Fruit fly (Drosophila melanogaster) whole organism, embryonic: Measurements from ENCODE around the gene CG32073.

Experiments
- Antp ChIP-seq: fragments of 200-800 bp; sonication (Bioruptor generic); optimal IDR thresholded peaks from 3 replicates; lab custom pipeline; 2016; ENCODE audit warnings: missing biosample characterization, missing genetic modification characterization
- CG11093 ChIP-seq: fragments of 200-800 bp; sonication (Bioruptor generic); IDR thresholded peaks from 3 replicates; pipeline ENCODE4 v1.3.6; 2022; ENCODE audit warnings: missing biosample characterization, missing genetic modification characterization
- CG11456 ChIP-seq: fragments of 200-800 bp; sonication (Bioruptor generic); IDR thresholded peaks from 3 replicates; pipeline ENCODE4 v1.3.6; 2022; ENCODE audit warnings: missing biosample characterization, missing genetic modification characterization
- CG11695 ChIP-seq: fragments of 200-800 bp; sonication (Bioruptor generic); IDR thresholded peaks from 3 replicates; pipeline ENCODE4 v1.3.6; 2022; ENCODE audit warnings: missing biosample characterization, missing genetic modification characterization
- CG12299 ChIP-seq: fragments of 200-800 bp; sonication (Bioruptor generic); optimal IDR thresholded peaks from 2 replicates; lab custom pipeline; 2018; ENCODE audit warnings: missing biosample characterization, mild to moderate bottlenecking, missing genetic modification characterization
- CG12744 ChIP-seq: fragments of 200-800 bp; sonication (Bioruptor generic); optimal IDR thresholded peaks from 2 replicates; lab custom pipeline; 2016; ENCODE audit warnings: missing biosample characterization, missing genetic modification characterization
- CG13624 ChIP-seq: fragments of 200-800 bp; sonication (Bioruptor generic); optimal IDR thresholded peaks from 2 replicates; lab custom pipeline; 2016; ENCODE audit warnings: missing biosample characterization, missing genetic modification characterization
- CG15073 ChIP-seq: fragments of 200-800 bp; sonication (Bioruptor generic); optimal IDR thresholded peaks from 2 replicates; lab custom pipeline; 2016; ENCODE audit warnings: missing biosample characterization, missing genetic modification characterization
- CG15269 ChIP-seq: fragments of 200-800 bp; sonication (Bioruptor generic); optimal IDR thresholded peaks from 2 replicates; lab custom pipeline; 2018; ENCODE audit warnings: missing biosample characterization, mild to moderate bottlenecking, missing genetic modification characterization, moderate library complexity
- CG17328 ChIP-seq: fragments of 200-800 bp; sonication (Bioruptor generic); IDR thresholded peaks from 2 replicates; pipeline ENCODE4 v1.3.6; 2022; ENCODE audit warnings: missing biosample characterization, missing genetic modification characterization
- CG17385 ChIP-seq: fragments of 200-800 bp; sonication (Bioruptor generic); optimal IDR thresholded peaks from 3 replicates; lab custom pipeline; 2018; ENCODE audit warnings: missing biosample characterization, mild to moderate bottlenecking, missing genetic modification characterization
- CG18262 ChIP-seq: fragments of 200-800 bp; optimal IDR thresholded peaks from 3 replicates; lab custom pipeline; 2019; ENCODE audit warnings: missing biosample characterization, mild to moderate bottlenecking, missing genetic modification characterization, moderate library complexity
- CG18764 ChIP-seq: fragments of 200-800 bp; sonication (Bioruptor generic); optimal IDR thresholded peaks from 3 replicates; lab custom pipeline; 2016; ENCODE audit warnings: missing biosample characterization, missing genetic modification characterization
- CG31224 ChIP-seq: fragments of 200-800 bp; sonication (Bioruptor generic); IDR thresholded peaks from 2 replicates; pipeline ENCODE4 v1.3.6; 2022; ENCODE audit warnings: missing biosample characterization, missing genetic modification characterization
- CG31388 ChIP-seq: fragments of 200-800 bp; sonication (Bioruptor generic); optimal IDR thresholded peaks from 2 replicates; lab custom pipeline; 2016; ENCODE audit warnings: missing biosample characterization, missing genetic modification characterization
- CG32767 ChIP-seq: fragments of 200-800 bp; sonication (Bioruptor generic); IDR thresholded peaks from 2 replicates; pipeline ENCODE4 v1.3.6; 2022; ENCODE audit warnings: missing biosample characterization, missing genetic modification characterization
- CG7786 ChIP-seq: fragments of 200-800 bp; sonication (Bioruptor generic); optimal IDR thresholded peaks from 2 replicates; lab custom pipeline; 2016; ENCODE audit warnings: missing biosample characterization, missing genetic modification characterization
- CG9817 ChIP-seq: fragments of 200-800 bp; sonication (Bioruptor generic); optimal IDR thresholded peaks from 2 replicates; lab custom pipeline; 2018; ENCODE audit warnings: missing biosample characterization, mild to moderate bottlenecking, missing genetic modification characterization, moderate library complexity
- Dad ChIP-seq: fragments of 200-800 bp; sonication (Bioruptor generic); optimal IDR thresholded peaks from 3 replicates; lab custom pipeline; 2016; ENCODE audit warnings: missing biosample characterization, missing genetic modification characterization
- Doc3 ChIP-seq: fragments of 200-800 bp; sonication (Bioruptor generic); IDR thresholded peaks from 3 replicates; pipeline ENCODE4 v1.3.6; 2022; ENCODE audit warnings: missing biosample characterization, missing genetic modification characterization; ENCODE audit not compliant: partially characterized antibody
- Elba2 ChIP-seq: fragments of 200-800 bp; sonication (Bioruptor generic); optimal IDR thresholded peaks from 3 replicates; lab custom pipeline; 2016; ENCODE audit warnings: missing biosample characterization, missing genetic modification characterization
- Ets65A ChIP-seq: fragments of 200-800 bp; sonication (Bioruptor generic); peaks from one replicate; lab custom pipeline; 2016; ENCODE audit warnings: missing biosample characterization, missing genetic modification characterization
- Ets97D ChIP-seq: fragments of 200-800 bp; sonication (Bioruptor generic); optimal IDR thresholded peaks from 3 replicates; lab custom pipeline; 2016; ENCODE audit warnings: missing biosample characterization, missing genetic modification characterization
- H15 ChIP-seq: fragments of 200-800 bp; sonication (Bioruptor generic); IDR thresholded peaks from 3 replicates; pipeline ENCODE4 v1.3.6; 2022; ENCODE audit warnings: missing biosample characterization, missing genetic modification characterization
- Hey ChIP-seq: fragments of 200-800 bp; sonication (Bioruptor generic); optimal IDR thresholded peaks from 3 replicates; lab custom pipeline; 2018; ENCODE audit warnings: missing biosample characterization, mild to moderate bottlenecking, missing genetic modification characterization
- Hmr ChIP-seq: fragments of 200-800 bp; sonication (Bioruptor generic); optimal IDR thresholded peaks from 3 replicates; lab custom pipeline; 2017; ENCODE audit warnings: mild to moderate bottlenecking, missing biosample characterization, missing genetic modification reagents, missing genetic modification characterization
- Mad ChIP-seq: fragments of 200-800 bp; sonication (Bioruptor generic); optimal IDR thresholded peaks from 2 replicates; lab custom pipeline; 2016; ENCODE audit warnings: missing biosample characterization, missing genetic modification characterization
- Med ChIP-seq: fragments of 200-800 bp; sonication (Bioruptor generic); peaks from one replicate; lab custom pipeline; 2016; ENCODE audit warnings: missing biosample characterization, missing genetic modification characterization, mild to moderate bottlenecking, inconsistent platforms, moderate library complexity
- Myb ChIP-seq: fragments of 200-800 bp; sonication (Bioruptor generic); optimal IDR thresholded peaks from 2 replicates; lab custom pipeline; 2016; ENCODE audit warnings: missing biosample characterization, missing genetic modification characterization
- NK7.1 ChIP-seq: fragments of 200-800 bp; sonication (Bioruptor generic); optimal IDR thresholded peaks from 3 replicates; lab custom pipeline; 2016; ENCODE audit warnings: missing biosample characterization, missing genetic modification characterization
- TFAM ChIP-seq: fragments of 200-800 bp; sonication (Bioruptor generic); optimal IDR thresholded peaks from 2 replicates; lab custom pipeline; 2017; ENCODE audit warnings: missing biosample characterization, missing genetic modification characterization, inconsistent platforms
- al ChIP-seq: fragments of 200-800 bp; sonication (Bioruptor generic); IDR thresholded peaks from 2 replicates; pipeline ENCODE4 v1.3.6; 2022; ENCODE audit warnings: missing biosample characterization, missing genetic modification characterization
- btn ChIP-seq: fragments of 200-800 bp; sonication (Bioruptor generic); optimal IDR thresholded peaks from 2 replicates; lab custom pipeline; 2016; ENCODE audit warnings: missing biosample characterization, missing genetic modification characterization
- cad ChIP-seq: fragments of >200 bp; optimal IDR thresholded peaks from 2 replicates; lab custom pipeline; 2017; ENCODE audit warnings: missing biosample characterization, missing genetic modification characterization
- chinmo ChIP-seq: fragments of 200-800 bp; sonication (Bioruptor generic); IDR thresholded peaks from 4 replicates; pipeline ENCODE4 v1.3.6; 2022; ENCODE audit warnings: missing biosample characterization, missing genetic modification characterization; ENCODE audit not compliant: partially characterized antibody
- dan ChIP-seq: fragments of 200-800 bp; sonication (Bioruptor generic); IDR thresholded peaks from 2 replicates; pipeline ENCODE4 v1.3.6; 2022; ENCODE audit warnings: missing biosample characterization, missing genetic modification characterization
- disco-r ChIP-seq: fragments of 200-800 bp; sonication (Bioruptor generic); optimal IDR thresholded peaks from 2 replicates; lab custom pipeline; 2016; ENCODE audit warnings: missing biosample characterization, missing genetic modification characterization
- esg ChIP-seq: fragments of 200-800 bp; sonication (Bioruptor generic); conservative IDR thresholded peaks from 2 replicates; pipeline ENCODE4 v1.3.6; 2022; ENCODE audit warnings: missing biosample characterization, missing genetic modification characterization
- gcm2 ChIP-seq: fragments of 200-800 bp; sonication (Bioruptor generic); optimal IDR thresholded peaks from 2 replicates; lab custom pipeline; 2016; ENCODE audit warnings: missing biosample characterization, missing genetic modification characterization
- grau ChIP-seq: fragments of 200-800 bp; optimal IDR thresholded peaks from 3 replicates; lab custom pipeline; 2019; ENCODE audit warnings: missing biosample characterization, mild to moderate bottlenecking, missing genetic modification characterization, moderate library complexity
- gsb ChIP-seq: fragments of 200-800 bp; sonication (Bioruptor generic); IDR thresholded peaks from 2 replicates; pipeline ENCODE4 v1.3.6; 2022; ENCODE audit warnings: missing biosample characterization, missing genetic modification characterization
- ham ChIP-seq: fragments of 200-800 bp; sonication (Bioruptor generic); IDR thresholded peaks from 2 replicates; pipeline ENCODE4 v1.3.6; 2022; ENCODE audit warnings: missing biosample characterization, missing genetic modification characterization
- ind ChIP-seq: fragments of 200-800 bp; sonication (Bioruptor generic); optimal IDR thresholded peaks from 3 replicates; lab custom pipeline; 2016; ENCODE audit warnings: missing biosample characterization, missing genetic modification characterization
- mirr ChIP-seq: fragments of 200-800 bp; sonication (Bioruptor generic); optimal IDR thresholded peaks from 3 replicates; lab custom pipeline; 2018; ENCODE audit warnings: missing biosample characterization, mild to moderate bottlenecking, missing genetic modification characterization
- phol ChIP-seq: fragments of 200-800 bp; sonication (Bioruptor generic); optimal IDR thresholded peaks from 3 replicates; lab custom pipeline; 2018; ENCODE audit warnings: missing biosample characterization, mild to moderate bottlenecking, missing genetic modification characterization, moderate library complexity
- psq ChIP-seq: fragments of 200-800 bp; sonication (Bioruptor generic); optimal IDR thresholded peaks from 2 replicates; lab custom pipeline; 2017; ENCODE audit warnings: missing biosample characterization, missing genetic modification characterization
- ro ChIP-seq: fragments of 200-800 bp; sonication (Bioruptor generic); IDR thresholded peaks from 2 replicates; pipeline ENCODE4 v1.3.6; 2022; ENCODE audit warnings: missing biosample characterization, missing genetic modification characterization
- sens-2 ChIP-seq: fragments of 200-800 bp; sonication (Bioruptor generic); IDR thresholded peaks from 2 replicates; pipeline ENCODE4 v1.3.6; 2022; ENCODE audit warnings: missing biosample characterization, missing genetic modification characterization
- sna ChIP-seq: fragments of 200-800 bp; sonication (Bioruptor generic); IDR thresholded peaks from 2 replicates; pipeline ENCODE4 v1.3.6; 2022; ENCODE audit warnings: missing biosample characterization, missing genetic modification characterization; ENCODE audit not compliant: partially characterized antibody
- sqz ChIP-seq: fragments of 200-800 bp; sonication (Bioruptor generic); optimal IDR thresholded peaks from 3 replicates; lab custom pipeline; 2018; ENCODE audit warnings: missing biosample characterization, mild to moderate bottlenecking, missing genetic modification characterization
- stc ChIP-seq: fragments of 200-800 bp; sonication (Bioruptor generic); IDR thresholded peaks from 2 replicates; pipeline ENCODE4 v1.3.6; 2022; ENCODE audit warnings: missing biosample characterization, missing genetic modification characterization

Gene CG32073

dm6 chr3L:11113198-11114197 lies 6.1 kb upstream of the CG32073 start, which contains the start of gene Sod1 (continued):
- no peak for TF ChIP-seq ham (GFP tag; lab: Robert Waterston, UW)
- no peak for TF ChIP-seq disco-r (GFP tag; lab: Kevin White, UChicago)
- TF ChIP-seq stc (GFP tag; lab: Robert Waterston, UW) = 0 out of 2 replicates have a peak, but pooled peaks have one; percentile 22
- TF ChIP-seq CG12744 (GFP tag; lab: Kevin White, UChicago) = no peak
- peak; percentile 8 for TF ChIP-seq phol (tag; lab: Kevin White, UChicago)
- TF ChIP-seq dan (GFP tag; lab: Robert Waterston, UW) = no peak
- TF ChIP-seq CG31224 (GFP tag; lab: Robert Waterston, UW) = no peak
- no peak for TF ChIP-seq cad
- peak; percentile 38 for TF ChIP-seq Ets97D
- TF ChIP-seq TFAM (GFP tag; lab: Kevin White, UChicago) = no peak
- TF ChIP-seq CG11093 (GFP tag; lab: Robert Waterston, UW) = no peak
- TF ChIP-seq btn (GFP tag; lab: Kevin White, UChicago) = no peak
- no peak for TF ChIP-seq grau
- TF ChIP-seq CG13624 (GFP tag; lab: Kevin White, UChicago) = peak; percentile 2
- TF ChIP-seq CG11456 (GFP tag; lab: Robert Waterston, UW) = no peak
- TF ChIP-seq CG18262 (tag; lab: Kevin White, UChicago) = no peak
- no peak for TF ChIP-seq Antp (GFP tag; lab: Kevin White, UChicago)
- TF ChIP-seq sna (GFP tag; lab: Robert Waterston, UW) = no peak
- no peak for TF ChIP-seq gsb (GFP tag; lab: Robert Waterston, UW)
- no peak for TF ChIP-seq Mad
- no peak for TF ChIP-seq esg (GFP tag; lab: Robert Waterston, UW)
- no peak for TF ChIP-seq CG32767 (GFP tag; lab: Robert Waterston, UW)
- no peak for TF ChIP-seq al (GFP tag; lab: Robert Waterston, UW)
- TF ChIP-seq CG9817 = no peak
- TF ChIP-seq CG15073 (GFP tag; lab: Kevin White, UChicago) = no peak
- no peak for TF ChIP-seq sens-2 (GFP tag; lab: Robert Waterston, UW)
- no peak for TF ChIP-seq Ets65A (GFP tag; lab: Kevin White, UChicago)
- no peak for TF ChIP-seq CG11695 (GFP tag; lab: Robert Waterston, UW)
- TF ChIP-seq CG17385 = no peak
- TF ChIP-seq CG17328 (GFP tag; lab: Robert Waterston, UW) = no peak
- TF ChIP-seq NK7.1 (GFP tag; lab: Kevin White, UChicago) = no peak
- TF ChIP-seq Doc3 (GFP tag; lab: Robert Waterston, UW) = no peak
- no peak for TF ChIP-seq ro
- TF ChIP-seq ind (GFP tag; lab: Kevin White, UChicago) = no peak
- TF ChIP-seq gcm2 (GFP tag; lab: Kevin White, UChicago) = no peak
- TF ChIP-seq sqz (GFP tag; lab: Kevin White, UChicago) = peak; percentile 22
- peak; percentile 71; the same call in 1 of the 4 replicates for TF ChIP-seq chinmo (GFP tag; lab: Robert Waterston, UW)
- no peak for TF ChIP-seq Dad (GFP tag; lab: Kevin White, UChicago)
- peak; percentile 56 for TF ChIP-seq Myb
- no peak for TF ChIP-seq CG12299 (tag; lab: Kevin White, UChicago)
- no peak for TF ChIP-seq CG18764 (GFP tag; lab: Kevin White, UChicago)
- TF ChIP-seq psq (GFP tag; lab: Kevin White, UChicago) = no peak
- TF ChIP-seq mirr (GFP tag; lab: Kevin White, UChicago) = no peak
- no peak for TF ChIP-seq CG31388 (GFP tag; lab: Kevin White, UChicago)
- no peak for TF ChIP-seq Elba2
- TF ChIP-seq H15 = no peak
- no peak for TF ChIP-seq CG15269 (tag; lab: Kevin White, UChicago)
- TF ChIP-seq Hey = no peak
- peak; percentile 65 for TF ChIP-seq Med (GFP tag; lab: Kevin White, UChicago)
- no peak for TF ChIP-seq CG7786 (GFP tag; lab: Kevin White, UChicago)
- TF ChIP-seq Hmr = no peak
